Worm (Caenorhabditis elegans) whole organism, midembryonic: Measurements from ENCODE around the gene F44E2.9.

Experiments used
- T22C8.4 ChIP-seq: fragments of 200-800 bp; sonication (Bioruptor generic); IDR thresholded peaks from 2 replicates; pipeline ENCODE4 v1.3.6; 2022; ENCODE audit warnings: missing genetic modification characterization, missing compliant biosample characterization
- cog-1 ChIP-seq: sonication (generic microtip); optimal IDR thresholded peaks from 2 replicates; lab custom pipeline; 2016; ENCODE audit warnings: missing genetic modification characterization, missing compliant biosample characterization

ce11 chrIII:8867922-8868655 is 17.8 kb upstream of the F44E2.9 start:
- TF ChIP-seq T22C8.4 (no peak), cog-1 (no peak)
